Worm (Caenorhabditis elegans): ENCODE data around the gene srr-1.

srr-1 gene

ce11 chrV:13085917-13086552, 32.5 kb upstream of the srr-1 start (continued):
- TF ChIP-seq ceh-19 (GFP tag; optimal IDR thresholded peaks at IDR 0.05) (no peak), unc-55 (GFP tag; optimal IDR thresholded peaks at IDR 0.05) (peak; percentile 90), ceh-30 (tag; optimal IDR thresholded peaks at IDR 0.05) (no peak), ztf-16 (tag; optimal IDR thresholded peaks at IDR 0.05) (no peak), sox-2 (GFP tag; IDR thresholded peaks at IDR 0.05) (no peak), ceh-31 (tag; optimal IDR thresholded peaks at IDR 0.05) (peak; percentile 54), dve-1 (tag; optimal IDR thresholded peaks at IDR 0.05) (no peak), mec-3 (tag; optimal IDR thresholded peaks at IDR 0.05; ENCODE audit: borderline replicate concordance) (no peak), npax-4 (tag; optimal IDR thresholded peaks at IDR 0.05) (no peak), tbx-2 (tag; optimal IDR thresholded peaks at IDR 0.05) (peak; percentile 55), syd-9 (tag; optimal IDR thresholded peaks at IDR 0.05) (peak; percentile 20), hlh-8 (tag; optimal IDR thresholded peaks at IDR 0.05) (no peak), T23F11.4 (GFP tag; optimal IDR thresholded peaks at IDR 0.05) (no peak), ama-1 (optimal IDR thresholded peaks at IDR 0.05) (no peak), lim-6 (tag; optimal IDR thresholded peaks at IDR 0.05) (no peak), elt-2 (tag; optimal IDR thresholded peaks at IDR 0.05) (peak; percentile 10), hlh-30 (tag; optimal IDR thresholded peaks at IDR 0.05; ENCODE audit: insufficient read depth) (no peak)

DNA sequence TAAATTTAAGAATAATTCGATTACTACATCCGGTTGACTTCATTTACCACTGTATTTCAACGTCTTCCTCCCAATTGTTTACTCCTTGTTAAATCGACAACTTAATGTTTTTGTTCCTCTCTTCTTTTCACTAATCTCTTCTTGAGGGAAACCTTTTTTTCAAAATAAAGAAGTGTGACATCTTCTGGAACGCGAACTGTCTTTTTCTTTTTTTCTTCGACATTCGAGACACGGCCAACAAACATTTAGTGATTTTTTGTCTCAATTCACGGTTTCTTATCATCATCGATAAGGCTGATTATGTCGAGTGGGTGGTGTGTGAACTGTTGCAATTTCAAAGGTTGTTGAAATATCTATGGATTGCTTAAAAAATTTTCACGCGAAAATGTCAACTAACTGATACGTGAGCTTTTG, 31.7 kb upstream of the srr-1 start:
- peak; percentile 39 for TF ChIP-seq elt-2 (tag; optimal IDR thresholded peaks at IDR 0.05)
- TF ChIP-seq pax-1 (tag; optimal IDR thresholded peaks at IDR 0.05): no peak
- TF ChIP-seq eyg-1 (tag; optimal IDR thresholded peaks at IDR 0.05): no peak

- no peak for TF ChIP-seq pqm-1 (tag; optimal IDR thresholded peaks at IDR 0.05)
- TF ChIP-seq F13H6.1 (tag; optimal IDR thresholded peaks at IDR 0.05): no peak
- TF ChIP-seq ceh-18 (tag; optimal IDR thresholded peaks at IDR 0.05): peak; percentile 54
- no peak for TF ChIP-seq Y22D7AL.16 (tag; optimal IDR thresholded peaks at IDR 0.05)
- TF ChIP-seq T23F11.4 (GFP tag; optimal IDR thresholded peaks at IDR 0.05): no peak
- TF ChIP-seq nhr-232 (tag; optimal IDR thresholded peaks at IDR 0.05): no peak
- no peak for TF ChIP-seq pha-4 (tag; optimal IDR thresholded peaks at IDR 0.05)
- peak; percentile 31 for TF ChIP-seq unc-42 (tag; optimal IDR thresholded peaks at IDR 0.05)
- no peak for TF ChIP-seq ceh-45 (GFP tag; IDR thresholded peaks at IDR 0.05)
- no peak for TF ChIP-seq elt-4 (tag; optimal IDR thresholded peaks at IDR 0.05)
- no peak for TF ChIP-seq C08G9.2 (tag; optimal IDR thresholded peaks at IDR 0.05)
- no peak for TF ChIP-seq sox-2 (GFP tag; IDR thresholded peaks at IDR 0.05)
- no peak for TF ChIP-seq mec-3 (tag; optimal IDR thresholded peaks at IDR 0.05; ENCODE audit: borderline replicate concordance)
- no peak for TF ChIP-seq dmd-4 (tag; optimal IDR thresholded peaks at IDR 0.05; ENCODE audit: borderline replicate concordance)
- TF ChIP-seq ceh-6 (GFP tag; optimal IDR thresholded peaks at IDR 0.05): no peak
Observed at ce11 chrV:13083751-13084672, 30.5 kb upstream of the srr-1 start.

DNA sequence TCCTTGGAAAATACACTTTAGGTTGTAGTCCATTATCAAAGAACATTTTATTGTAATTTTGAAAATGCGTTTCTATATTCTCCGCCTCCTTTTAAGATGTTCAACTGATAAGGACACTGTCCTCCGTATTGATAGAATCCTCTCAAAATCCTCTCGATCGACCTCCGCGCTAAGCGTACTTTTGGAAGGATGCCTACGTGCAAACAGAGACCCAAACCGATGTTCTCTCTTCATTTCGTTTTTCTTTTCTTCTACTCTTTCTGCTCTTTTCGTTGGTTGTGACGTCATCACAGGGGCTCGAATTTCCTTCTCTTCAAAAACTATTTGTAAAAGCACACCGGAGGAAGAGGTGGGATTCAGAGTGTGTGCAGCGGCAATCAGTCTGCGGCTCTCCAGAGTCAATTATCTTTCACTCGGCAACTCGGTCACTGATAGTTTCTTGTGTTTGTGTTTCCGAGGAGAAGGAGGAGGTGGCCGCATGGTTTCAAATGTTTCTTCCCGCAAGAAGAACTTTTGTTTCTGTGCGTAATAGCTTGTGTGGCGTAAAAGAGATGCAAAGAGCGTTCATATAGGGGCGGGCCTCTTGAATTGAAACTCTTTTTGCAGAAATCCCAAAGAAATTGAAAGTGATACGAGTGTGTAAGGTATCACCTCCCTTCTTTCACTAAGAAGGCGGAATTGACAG, 29.0 kb upstream of the srr-1 start, which contains the start of gene C34B4.2:
TSS of gene C34B4.2 (plus strand) at position 614 of the 685 bp plus-strand sequence.
- peak; percentile 29 for TF ChIP-seq ceh-31 (tag; optimal IDR thresholded peaks at IDR 0.05)
- TF ChIP-seq ceh-45 (GFP tag; IDR thresholded peaks at IDR 0.05): no peak
- no peak for TF ChIP-seq mec-3 (tag; optimal IDR thresholded peaks at IDR 0.05; ENCODE audit: borderline replicate concordance)
- no peak for TF ChIP-seq hlh-15 (tag; optimal IDR thresholded peaks at IDR 0.05)
- no peak for TF ChIP-seq lin-11 (tag; optimal IDR thresholded peaks at IDR 0.05)
- no peak for TF ChIP-seq nhr-232 (tag; optimal IDR thresholded peaks at IDR 0.05)
- peak; percentile 41 for TF ChIP-seq unc-42 (tag; optimal IDR thresholded peaks at IDR 0.05)
- TF ChIP-seq pha-4 (tag; optimal IDR thresholded peaks at IDR 0.05): no peak
- no peak for TF ChIP-seq C08G9.2 (tag; optimal IDR thresholded peaks at IDR 0.05)
- TF ChIP-seq elt-2 (tag; optimal IDR thresholded peaks at IDR 0.05): peak; percentile 11
- peak; percentile 57 for TF ChIP-seq ceh-19 (GFP tag; optimal IDR thresholded peaks at IDR 0.05)
- peak; percentile 45 for TF ChIP-seq tbx-2 (tag; optimal IDR thresholded peaks at IDR 0.05)
- TF ChIP-seq ceh-18 (tag; optimal IDR thresholded peaks at IDR 0.05): peak; percentile 94
- peak; percentile 7 for TF ChIP-seq rnt-1 (tag; optimal IDR thresholded peaks at IDR 0.05)
- no peak for TF ChIP-seq npax-4 (tag; optimal IDR thresholded peaks at IDR 0.05)
- TF ChIP-seq ceh-34 (tag; optimal IDR thresholded peaks at IDR 0.05): peak; percentile 77
- peak; percentile 35 for TF ChIP-seq ceh-2 (tag; optimal IDR thresholded peaks at IDR 0.05)
- TF ChIP-seq ceh-9 (tag; optimal IDR thresholded peaks at IDR 0.05): no peak
- peak; percentile 0 for TF ChIP-seq pat-9 (tag; optimal IDR thresholded peaks at IDR 0.05)
